Worm (Caenorhabditis elegans) whole organism, young adult: ENCODE measurements around the gene klp-7.

Experiments
- B0035.1 ChIP-seq: sonication (generic microtip); optimal IDR thresholded peaks from 2 replicates; lab custom pipeline; 2016; ENCODE audit warnings: missing genetic modification characterization, mild to moderate bottlenecking, missing compliant biosample characterization, missing genotype, missing genetic modification reagents
- B0336.3 ChIP-seq: fragments of 200-800 bp; sonication (Bioruptor generic); IDR thresholded peaks from 2 replicates; pipeline ENCODE4 v1.3.6; 2022; ENCODE audit warnings: missing genetic modification characterization, missing compliant biosample characterization
- D2030.7 ChIP-seq: fragments of 200-800 bp; sonication (Bioruptor generic); IDR thresholded peaks from 2 replicates; pipeline ENCODE4 v1.3.6; 2022; ENCODE audit warnings: missing genetic modification reagents, missing genetic modification characterization, missing compliant biosample characterization
- F10E7.11 ChIP-seq: sonication (generic microtip); optimal IDR thresholded peaks from 2 replicates; lab custom pipeline; 2017; ENCODE audit warnings: mild to moderate bottlenecking, missing genetic modification characterization, moderate library complexity, missing compliant biosample characterization
- F49E8.2 ChIP-seq: sonication (generic microtip); optimal IDR thresholded peaks from 3 replicates; lab custom pipeline; 2017; ENCODE audit warnings: missing genetic modification characterization, mild to moderate bottlenecking, missing compliant biosample characterization, antibody characterized with exemption, moderate library complexity; ENCODE audit not compliant: insufficient read depth
- T26A5.8 ChIP-seq: sonication (generic microtip); optimal IDR thresholded peaks from 2 replicates; lab custom pipeline; 2016; ENCODE audit warnings: missing genetic modification characterization, missing compliant biosample characterization
- Y95B8A.8 ChIP-seq: fragments of 200-800 bp; sonication (Bioruptor generic); IDR thresholded peaks from 2 replicates; pipeline ENCODE4 v1.3.6; 2022; ENCODE audit warnings: missing genetic modification reagents, missing genetic modification characterization, missing compliant biosample characterization
- akir-1 ChIP-seq: fragments of 200-800 bp; sonication (Bioruptor generic); optimal IDR thresholded peaks from 2 replicates; lab custom pipeline; 2018; ENCODE audit warnings: mild to moderate bottlenecking, missing genetic modification characterization, moderate library complexity, missing compliant biosample characterization
- ama-1 ChIP-seq, 3 experiments: fragments of 150-350 bp in 1 of 3; sonication (generic microtip) in 2 of 3; optimal IDR thresholded peaks; 2 replicates each; lab custom pipeline; 2014 to 2018; ENCODE audit warnings: missing biosample characterization in 2 of 3, missing genetic modification characterization in 2 of 3, missing genetic modification reagents in 2 of 3
- aptf-2 ChIP-seq: fragments of 200-800 bp; sonication (Bioruptor generic); conservative IDR thresholded peaks from 2 replicates; pipeline ENCODE4 v1.3.6; 2022; ENCODE audit warnings: missing genetic modification reagents, missing genetic modification characterization, missing compliant biosample characterization
- aptf-3 ChIP-seq: fragments of 200-800 bp; sonication (Bioruptor generic); IDR thresholded peaks from 2 replicates; pipeline ENCODE4 v1.3.6; 2022; ENCODE audit warnings: missing genetic modification characterization, missing compliant biosample characterization
- atf-7 ChIP-seq: sonication (generic microtip); optimal IDR thresholded peaks from 2 replicates; lab custom pipeline; 2017; ENCODE audit warnings: mild to moderate bottlenecking, missing genetic modification characterization, missing compliant biosample characterization
- attf-3 ChIP-seq: fragments of 200-800 bp; sonication (Bioruptor generic); conservative IDR thresholded peaks from 2 replicates; pipeline ENCODE4 v1.3.6; 2022; ENCODE audit warnings: missing genetic modification reagents, missing genetic modification characterization, missing compliant biosample characterization
- bed-2 ChIP-seq: fragments of 200-800 bp; sonication (Bioruptor generic); IDR thresholded peaks from 2 replicates; pipeline ENCODE4 v1.3.6; 2022; ENCODE audit warnings: missing genetic modification reagents, missing genetic modification characterization, missing compliant biosample characterization
- ccch-3 ChIP-seq: fragments of 200-800 bp; sonication (Bioruptor generic); optimal IDR thresholded peaks from 2 replicates; lab custom pipeline; 2018; ENCODE audit warnings: mild to moderate bottlenecking, missing genetic modification characterization, missing compliant biosample characterization
- cebp-2 ChIP-seq: fragments of 200-800 bp; sonication (Bioruptor generic); IDR thresholded peaks from 2 replicates; pipeline ENCODE4 v1.3.6; 2022; ENCODE audit warnings: missing genetic modification characterization, missing compliant biosample characterization
- ceh-100 ChIP-seq: fragments of 200-800 bp; sonication (Bioruptor generic); IDR thresholded peaks from 2 replicates; pipeline ENCODE4 v1.3.6; 2022; ENCODE audit warnings: missing genetic modification reagents, missing genetic modification characterization, missing compliant biosample characterization
- ceh-27 ChIP-seq: fragments of 200-800 bp; sonication (Bioruptor generic); optimal IDR thresholded peaks from 2 replicates; lab custom pipeline; 2018; ENCODE audit warnings: mild to moderate bottlenecking, missing genetic modification characterization, moderate library complexity, missing compliant biosample characterization
- chd-7 ChIP-seq: sonication (generic microtip); optimal IDR thresholded peaks from 2 replicates; lab custom pipeline; 2016; ENCODE audit warnings: mild to moderate bottlenecking, missing genetic modification characterization, moderate library complexity, missing compliant biosample characterization
- dpff-1 ChIP-seq: sonication (generic microtip); optimal IDR thresholded peaks from 2 replicates; lab custom pipeline; 2017; ENCODE audit warnings: mild to moderate bottlenecking, missing genetic modification characterization, missing compliant biosample characterization
- efl-1 ChIP-seq: fragments of 150-350 bp; optimal IDR thresholded peaks from 2 replicates; lab custom pipeline; 2014; ENCODE audit warnings: missing biosample characterization, missing genetic modification reagents, missing genetic modification characterization
- fkh-3 ChIP-seq: sonication (generic microtip); optimal IDR thresholded peaks from 2 replicates; lab custom pipeline; 2016; ENCODE audit warnings: mild to moderate bottlenecking, missing genetic modification characterization, missing compliant biosample characterization
- him-1 ChIP-seq: sonication (generic microtip); optimal IDR thresholded peaks from 2 replicates; lab custom pipeline; 2016; ENCODE audit warnings: missing genotype, missing genetic modification reagents, missing genetic modification characterization, missing compliant biosample characterization
- hmg-1.2 ChIP-seq: fragments of 200-800 bp; sonication (Bioruptor generic); IDR thresholded peaks from 2 replicates; pipeline ENCODE4 v1.3.6; 2022; ENCODE audit warnings: missing genetic modification reagents, missing genetic modification characterization, missing compliant biosample characterization
- hsf-1 ChIP-seq: fragments of 200-800 bp; sonication (Bioruptor generic); IDR thresholded peaks from 2 replicates; pipeline ENCODE4 v1.3.6; 2022; ENCODE audit warnings: missing genetic modification reagents, missing genetic modification characterization, missing compliant biosample characterization
- lag-1 ChIP-seq: fragments of 200-800 bp; sonication (Bioruptor generic); IDR thresholded peaks from 2 replicates; pipeline ENCODE4 v1.3.6; 2022; ENCODE audit warnings: missing genetic modification reagents, missing genetic modification characterization, missing compliant biosample characterization
- let-526 ChIP-seq: fragments of 200-800 bp; sonication (Bioruptor generic); IDR thresholded peaks from 2 replicates; pipeline ENCODE4 v1.3.6; 2022; ENCODE audit warnings: missing genetic modification reagents, missing genetic modification characterization, missing compliant biosample characterization
- lin-40 ChIP-seq: sonication (generic microtip); optimal IDR thresholded peaks from 2 replicates; lab custom pipeline; 2016; ENCODE audit warnings: missing genetic modification characterization, mild to moderate bottlenecking, missing compliant biosample characterization, missing genotype, missing genetic modification reagents
- madf-8 ChIP-seq: fragments of 200-800 bp; sonication (Bioruptor generic); conservative IDR thresholded peaks from 2 replicates; pipeline ENCODE4 v1.3.6; 2022; ENCODE audit warnings: missing genetic modification reagents, missing genetic modification characterization, missing compliant biosample characterization
- mel-28 ChIP-seq: sonication (generic microtip); optimal IDR thresholded peaks from 2 replicates; lab custom pipeline; 2016; ENCODE audit warnings: borderline replicate concordance, mild to moderate bottlenecking, missing genetic modification characterization, missing compliant biosample characterization
- mxl-1 ChIP-seq: sonication (generic microtip); optimal IDR thresholded peaks from 2 replicates; lab custom pipeline; 2016; ENCODE audit warnings: missing genetic modification characterization, missing compliant biosample characterization
- nfyb-1 ChIP-seq: fragments of 200-800 bp; sonication (Bioruptor generic); IDR thresholded peaks from 2 replicates; pipeline ENCODE4 v1.3.6; 2022; ENCODE audit warnings: missing genetic modification reagents, missing genetic modification characterization, missing compliant biosample characterization
- nhr-120 ChIP-seq: fragments of 200-800 bp; sonication (Bioruptor generic); IDR thresholded peaks from 2 replicates; pipeline ENCODE4 v1.3.6; 2022; ENCODE audit warnings: missing genetic modification characterization, missing compliant biosample characterization
- rec-8 ChIP-seq, 2 experiments: sonication (generic microtip); optimal IDR thresholded peaks; 2 replicates each; lab custom pipeline; 2016; ENCODE audit warnings: mild to moderate bottlenecking in 2 of 2, missing genetic modification characterization in 2 of 2, missing genetic modification reagents in 2 of 2, missing genotype in 2 of 2, missing biosample characterization in 1 of 2, missing compliant biosample characterization in 1 of 2, moderate library complexity in 1 of 2
- rpc-1 ChIP-seq, 2 experiments: fragments of 150-350 bp in 1 of 2; sonication (generic microtip) in 1 of 2; optimal IDR thresholded peaks; 2 replicates each; lab custom pipeline; 2014 to 2018; ENCODE audit warnings: missing biosample characterization in 1 of 2, missing genetic modification characterization in 1 of 2, missing genetic modification reagents in 1 of 2, missing genotype in 1 of 2
- snpc-3.4 ChIP-seq: sonication (generic microtip); optimal IDR thresholded peaks from 2 replicates; lab custom pipeline; 2017; ENCODE audit warnings: missing genetic modification characterization, mild to moderate bottlenecking, missing compliant biosample characterization, antibody characterized with exemption, moderate library complexity, missing genotype, missing genetic modification reagents
- somi-1 ChIP-seq: fragments of 200-800 bp; sonication (Bioruptor generic); optimal IDR thresholded peaks from 2 replicates; lab custom pipeline; 2018; ENCODE audit warnings: mild to moderate bottlenecking, missing genetic modification characterization, missing compliant biosample characterization
- unc-130 ChIP-seq: sonication (generic microtip); optimal IDR thresholded peaks from 2 replicates; lab custom pipeline; 2016; ENCODE audit warnings: missing genetic modification reagents, missing genetic modification characterization, missing compliant biosample characterization
- ztf-22 ChIP-seq: fragments of 200-800 bp; sonication (Bioruptor generic); optimal IDR thresholded peaks from 2 replicates; lab custom pipeline; 2018; ENCODE audit warnings: mild to moderate bottlenecking, missing genetic modification characterization, moderate library complexity, missing compliant biosample characterization
- ztf-25 ChIP-seq: fragments of 200-800 bp; sonication (Bioruptor generic); IDR thresholded peaks from 2 replicates; pipeline ENCODE4 v1.3.6; 2022; ENCODE audit warnings: missing genetic modification reagents, missing genetic modification characterization, missing compliant biosample characterization
- ztf-3 ChIP-seq: fragments of 200-800 bp; sonication (Bioruptor generic); optimal IDR thresholded peaks from 2 replicates; lab custom pipeline; 2018; ENCODE audit warnings: mild to moderate bottlenecking, missing genetic modification characterization, missing compliant biosample characterization

The klp-7 gene

DNA sequence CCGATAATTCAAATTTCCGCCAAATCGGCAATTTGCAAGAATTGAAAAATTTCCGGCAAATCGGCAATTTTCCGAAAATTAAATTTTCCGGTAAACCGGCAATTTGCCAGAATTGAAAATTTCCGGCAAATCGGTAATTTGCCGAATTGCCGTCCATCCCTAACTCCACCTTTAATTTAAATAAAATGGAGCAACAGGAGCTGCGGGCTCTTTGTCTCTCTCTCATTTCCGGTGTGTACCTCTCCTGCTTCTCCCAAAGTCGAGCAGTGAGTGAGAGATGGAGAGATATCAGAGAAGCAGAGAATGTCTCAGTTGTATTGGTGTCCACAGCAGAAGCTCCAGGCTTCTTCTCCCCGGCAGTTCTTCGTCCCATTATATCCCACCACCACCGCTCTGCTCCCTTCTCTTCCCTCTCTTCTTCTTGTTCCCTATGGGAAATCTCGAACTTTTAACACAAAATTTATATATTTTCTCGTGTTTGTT, 49.7 kb downstream of the klp-7 start, which contains the start of gene Y39A1C.1:
Gene Y39A1C.1, plus strand, starts transcription at position 51 of the 483 bp plus-strand sequence.
- no peak for TF ChIP-seq ccch-3 (GFP tag; lab: Kevin White, UChicago)
- no peak for TF ChIP-seq F49E8.2 (tag; lab: Kevin White, UChicago)
- no peak for TF ChIP-seq nfyb-1 (GFP tag; lab: Robert Waterston, UW)
- no peak for TF ChIP-seq let-526 (GFP tag; lab: Robert Waterston, UW)
- TF ChIP-seq efl-1 (GFP tag; lab: Kevin White, UChicago) = no peak
- TF ChIP-seq chd-7 (tag; lab: Kevin White, UChicago) = no peak
- no peak for TF ChIP-seq Y95B8A.8
- no peak for TF ChIP-seq mel-28 (tag; lab: Kevin White, UChicago)
- no peak for TF ChIP-seq rpc-1 (optimal IDR thresholded peaks at IDR 0.05; lab: Kevin White, UChicago)
- no peak for TF ChIP-seq rpc-1 (tag; optimal IDR thresholded peaks at IDR 0.05; lab: Kevin White, UChicago)
- TF ChIP-seq T26A5.8 = no peak
- no peak for TF ChIP-seq aptf-3 (GFP tag; lab: Robert Waterston, UW)
- TF ChIP-seq ztf-25 (GFP tag; lab: Robert Waterston, UW) = no peak
- TF ChIP-seq fkh-3 (tag; lab: Kevin White, UChicago) = no peak
- TF ChIP-seq madf-8 (GFP tag; lab: Robert Waterston, UW) = no peak
- no peak for TF ChIP-seq aptf-2

DNA sequence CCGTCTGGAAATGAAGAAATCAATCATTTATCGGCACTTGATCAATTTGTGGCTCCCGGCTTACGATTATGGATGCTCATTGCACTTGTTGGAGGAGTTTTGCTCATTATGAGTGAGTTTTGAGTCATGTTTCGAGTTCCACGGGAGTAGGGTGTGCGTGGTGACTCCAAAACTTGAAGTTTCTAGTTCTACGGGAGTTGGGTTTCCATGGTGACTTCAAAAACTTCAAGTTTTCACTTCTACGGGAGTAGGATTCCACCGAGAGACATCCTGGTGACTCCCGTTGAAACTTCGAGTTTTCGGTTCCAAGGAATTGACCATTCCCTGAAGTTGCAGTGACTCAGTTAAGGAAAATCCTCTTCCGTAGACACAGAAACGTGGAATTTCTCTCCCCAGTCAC, 51.1 kb downstream of the klp-7 start:
- TF ChIP-seq akir-1 (GFP tag; lab: Kevin White, UChicago) = peak; percentile 77
- TF ChIP-seq bed-2 = peak; percentile 56; the same call in 1 of the 2 replicates
- peak; percentile 27; the same call in 1 of the 2 replicates for TF ChIP-seq D2030.7 (GFP tag; lab: Robert Waterston, UW)
- TF ChIP-seq ceh-100 (GFP tag; lab: Robert Waterston, UW) = peak; percentile 87
- TF ChIP-seq aptf-2 = peak; percentile 63; the same call in 1 of the 2 replicates
- 0 out of 2 replicates have a peak, but pooled peaks have one; percentile 12 for TF ChIP-seq attf-3 (GFP tag; lab: Robert Waterston, UW)
- TF ChIP-seq ztf-22 (GFP tag; lab: Kevin White, UChicago) = no peak
- peak; percentile 63 for TF ChIP-seq ceh-27
- no peak for TF ChIP-seq lin-40
- TF ChIP-seq him-1 = no peak
- TF ChIP-seq snpc-3.4 (tag; lab: Kevin White, UChicago) = no peak
- TF ChIP-seq atf-7 (tag; lab: Kevin White, UChicago) = no peak
- TF ChIP-seq nfyb-1 (GFP tag; lab: Robert Waterston, UW) = no peak
- peak; percentile 48 for TF ChIP-seq unc-130
- no peak for TF ChIP-seq mxl-1 (tag; lab: Kevin White, UChicago)
- TF ChIP-seq rec-8 (tag; optimal IDR thresholded peaks at IDR 0.05; lab: Kevin White, UChicago) = no peak
- no peak for TF ChIP-seq hsf-1 (GFP tag; lab: Robert Waterston, UW)
- TF ChIP-seq B0336.3 (GFP tag; lab: Robert Waterston, UW) = no peak
- 0 out of 2 replicates have a peak, but pooled peaks have one; percentile 28 for TF ChIP-seq cebp-2 (GFP tag; lab: Robert Waterston, UW)
- no peak for TF ChIP-seq dpff-1

DNA sequence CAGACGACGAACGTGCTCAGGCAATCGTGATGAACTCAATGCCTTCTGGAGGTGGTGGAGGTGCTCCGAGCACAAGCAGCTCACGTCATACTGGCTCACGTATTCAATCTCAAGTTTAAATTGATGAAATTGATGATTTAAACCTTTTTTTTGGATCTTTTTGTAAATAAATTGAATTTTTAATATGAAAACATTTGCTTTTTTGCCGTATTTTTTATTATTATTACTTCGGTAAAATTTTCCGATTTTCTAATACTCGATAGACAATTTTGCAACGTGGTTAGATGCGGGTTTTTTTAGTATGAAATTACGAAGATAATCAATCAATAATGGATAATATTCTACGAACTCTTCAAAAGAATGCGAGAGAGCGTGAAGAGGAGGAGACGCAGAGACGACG, 52.3 kb downstream of the klp-7 start, which contains the start of gene oxi-1:
Gene oxi-1, plus strand, starts transcription at position 301 of the 400 bp plus-strand sequence.
- TF ChIP-seq ztf-22 (GFP tag; lab: Kevin White, UChicago) = no peak
- no peak for TF ChIP-seq B0035.1
- no peak for TF ChIP-seq lag-1 (GFP tag; lab: Robert Waterston, UW)
- no peak for TF ChIP-seq F10E7.11 (tag; lab: Kevin White, UChicago)
- TF ChIP-seq nhr-120 = no peak
- no peak for TF ChIP-seq aptf-3 (GFP tag; lab: Robert Waterston, UW)
- no peak for TF ChIP-seq hmg-1.2 (GFP tag; lab: Robert Waterston, UW)
- no peak for TF ChIP-seq mel-28 (tag; lab: Kevin White, UChicago)
- no peak for TF ChIP-seq ztf-3 (GFP tag; lab: Kevin White, UChicago)
- TF ChIP-seq ama-1 (optimal IDR thresholded peaks at IDR 0.05; lab: Kevin White, UChicago) = no peak
- TF ChIP-seq ama-1 (GFP tag; optimal IDR thresholded peaks at IDR 0.05; lab: Kevin White, UChicago) = no peak
- no peak for TF ChIP-seq somi-1 (GFP tag; lab: Kevin White, UChicago)
- TF ChIP-seq aptf-2 = no peak
- no peak for TF ChIP-seq Y95B8A.8
- TF ChIP-seq let-526 (GFP tag; lab: Robert Waterston, UW) = no peak
